Worm (Caenorhabditis elegans) whole organism, L3 larva: ENCODE results near the gene cdc-48.1.

Experiments used
- ceh-82 ChIP-seq: fragments of 150-350 bp; optimal IDR thresholded peaks from 2 replicates; lab custom pipeline; 2014; ENCODE audit warnings: missing biosample characterization, missing genetic modification characterization
- elt-2 ChIP-seq: sonication (generic microtip); optimal IDR thresholded peaks from 2 replicates; lab custom pipeline; 2016; ENCODE audit warnings: missing genetic modification reagents, mild to moderate bottlenecking, missing genetic modification characterization, missing compliant biosample characterization
- fos-1 ChIP-seq: fragments of 150-350 bp; optimal IDR thresholded peaks from 2 replicates; lab custom pipeline; 2014; ENCODE audit warnings: missing biosample characterization, missing genetic modification characterization
- jun-1 ChIP-seq: fragments of 150-350 bp; optimal IDR thresholded peaks from 2 replicates; lab custom pipeline; 2014; ENCODE audit warnings: missing biosample characterization, missing genetic modification reagents, missing genetic modification characterization
- nhr-12 ChIP-seq: fragments of 150-350 bp; optimal IDR thresholded peaks from 2 replicates; lab custom pipeline; 2014; ENCODE audit warnings: missing biosample characterization, missing genetic modification characterization
- nhr-76 ChIP-seq: fragments of 150-350 bp; sonication (generic microtip); optimal IDR thresholded peaks from 5 replicates; lab custom pipeline; 2014; ENCODE audit warnings: missing biosample characterization, missing genetic modification characterization

DNA sequence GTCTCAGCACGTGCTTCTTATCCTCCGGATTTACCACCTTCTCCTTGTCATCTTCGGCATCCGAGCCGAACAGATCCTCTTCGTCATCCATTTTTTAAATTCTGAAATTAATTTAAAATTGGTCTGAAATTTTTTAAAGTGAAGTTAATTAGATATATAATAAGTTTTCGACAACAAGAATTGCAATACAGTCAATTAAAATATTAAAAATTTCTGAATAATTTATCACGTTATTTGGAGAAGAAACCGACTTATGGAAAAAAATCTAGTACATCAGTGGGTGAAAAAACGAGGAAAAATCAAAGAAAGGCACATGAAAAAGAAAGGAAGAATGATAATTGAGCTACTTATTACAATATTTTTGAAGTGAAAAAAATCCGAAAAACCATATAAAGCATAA is 42.3 kb upstream of the cdc-48.1 start, which contains the start of gene taf-13:
- TF ChIP-seq elt-2 (tag; lab: Kevin White, UChicago): no peak
- TF ChIP-seq fos-1: no peak
- no peak for TF ChIP-seq nhr-12 (tag; lab: Kevin White, UChicago)
- no peak for TF ChIP-seq jun-1 (tag; lab: Kevin White, UChicago)
- no peak for TF ChIP-seq nhr-76 (tag; lab: Kevin White, UChicago)
- TF ChIP-seq ceh-82: no peak
